Fruit fly (Drosophila melanogaster) whole organism, prepupa: ENCODE measurements around the gene CG6178.
A peak's percentile ranks its signal among the peaks of the same experiment; 100 is the strongest.

Experiments used
- Blimp-1 ChIP-seq: fragments of 200-800 bp; sonication (Bioruptor generic); optimal IDR thresholded peaks from 3 replicates; lab custom pipeline; 2017; ENCODE audit warnings: missing biosample characterization, missing genetic modification characterization, mild to moderate bottlenecking, moderate library complexity, missing genetic modification reagents
- CG10669 ChIP-seq: fragments of 200-800 bp; sonication (Bioruptor generic); optimal IDR thresholded peaks from 3 replicates; lab custom pipeline; 2018; ENCODE audit warnings: missing biosample characterization, mild to moderate bottlenecking, missing genetic modification characterization, moderate library complexity
- CG11294 ChIP-seq: fragments of 200-800 bp; sonication (Bioruptor generic); IDR thresholded peaks from 2 replicates; pipeline ENCODE4 v1.3.6; 2022; ENCODE audit warnings: missing biosample characterization, missing genetic modification characterization
- CG1621 ChIP-seq: fragments of 200-800 bp; sonication (Bioruptor generic); optimal IDR thresholded peaks from 3 replicates; lab custom pipeline; 2018; ENCODE audit warnings: missing biosample characterization, mild to moderate bottlenecking, missing genetic modification characterization
- CG3032 ChIP-seq: fragments of 200-800 bp; optimal IDR thresholded peaks from 2 replicates; lab custom pipeline; 2019; ENCODE audit warnings: missing biosample characterization, mild to moderate bottlenecking, missing genetic modification characterization, moderate library complexity
- CG31627 ChIP-seq: fragments of 200-800 bp; sonication (Bioruptor generic); optimal IDR thresholded peaks from 3 replicates; lab custom pipeline; 2016; ENCODE audit warnings: missing biosample characterization, missing genetic modification characterization
- CG3919 ChIP-seq: fragments of 200-800 bp; sonication (Bioruptor generic); optimal IDR thresholded peaks from 3 replicates; lab custom pipeline; 2016; ENCODE audit warnings: missing biosample characterization, missing genetic modification characterization
- CG6163 ChIP-seq: fragments of 200-800 bp; sonication (Bioruptor generic); IDR thresholded peaks from 3 replicates; pipeline ENCODE4 v1.3.6; 2022; ENCODE audit warnings: missing biosample characterization, missing genetic modification characterization
- CG6276 ChIP-seq: fragments of 200-800 bp; sonication (Bioruptor generic); optimal IDR thresholded peaks from 2 replicates; lab custom pipeline; 2017; ENCODE audit warnings: missing biosample characterization, mild to moderate bottlenecking, missing genetic modification characterization
- CG6792 ChIP-seq: fragments of 200-800 bp; sonication (Bioruptor generic); optimal IDR thresholded peaks from 3 replicates; lab custom pipeline; 2016; ENCODE audit warnings: missing biosample characterization, missing genetic modification characterization
- CG6854 ChIP-seq: fragments of 200-800 bp; sonication (Bioruptor generic); optimal IDR thresholded peaks from 2 replicates; lab custom pipeline; 2017; ENCODE audit warnings: missing biosample characterization, mild to moderate bottlenecking, missing genetic modification characterization
- CG8119 ChIP-seq: fragments of 200-800 bp; sonication (Bioruptor generic); IDR thresholded peaks from 3 replicates; pipeline ENCODE4 v1.3.6; 2022; ENCODE audit warnings: missing biosample characterization, missing genetic modification characterization
- Eip75B ChIP-seq: fragments of 200-800 bp; sonication (Bioruptor generic); optimal IDR thresholded peaks from 3 replicates; lab custom pipeline; 2016; ENCODE audit warnings: missing biosample characterization, missing genetic modification characterization
- Hr38 ChIP-seq: sonication (Bioruptor generic); optimal IDR thresholded peaks from 2 replicates; lab custom pipeline; 2016; ENCODE audit warnings: missing biosample characterization, missing genetic modification characterization
- Hr4 ChIP-seq: fragments of 200-800 bp; sonication (Bioruptor generic); optimal IDR thresholded peaks from 3 replicates; lab custom pipeline; 2016; ENCODE audit warnings: missing biosample characterization, missing genetic modification characterization
- Met ChIP-seq: fragments of 200-800 bp; sonication (Bioruptor generic); optimal IDR thresholded peaks from 3 replicates; lab custom pipeline; 2016; ENCODE audit warnings: missing biosample characterization, missing genetic modification characterization
- Sox102F ChIP-seq: fragments of 200-800 bp; sonication (Bioruptor generic); optimal IDR thresholded peaks from 2 replicates; lab custom pipeline; 2016; ENCODE audit warnings: missing biosample characterization, mild to moderate bottlenecking, missing genetic modification characterization
- acj6 ChIP-seq: fragments of 200-800 bp; sonication (Bioruptor generic); optimal IDR thresholded peaks from 3 replicates; lab custom pipeline; 2016; ENCODE audit warnings: missing biosample characterization, missing genetic modification characterization
- cyc ChIP-seq: fragments of 200-800 bp; sonication (Bioruptor generic); optimal IDR thresholded peaks from 3 replicates; lab custom pipeline; 2016; ENCODE audit warnings: missing biosample characterization, missing genetic modification characterization
- dac ChIP-seq: fragments of 200-800 bp; sonication (Bioruptor generic); optimal IDR thresholded peaks from 2 replicates; lab custom pipeline; 2017; ENCODE audit warnings: missing biosample characterization, mild to moderate bottlenecking, missing genetic modification characterization
- dsx ChIP-seq: fragments of 200-800 bp; optimal IDR thresholded peaks from 3 replicates; lab custom pipeline; 2019; ENCODE audit warnings: missing biosample characterization, mild to moderate bottlenecking, missing genetic modification characterization, moderate library complexity; ENCODE audit not compliant: poor library complexity, severe bottlenecking
- esn ChIP-seq: fragments of 200-800 bp; sonication (Bioruptor generic); optimal IDR thresholded peaks from 2 replicates; lab custom pipeline; 2016; ENCODE audit warnings: missing biosample characterization, mild to moderate bottlenecking, missing genetic modification characterization, moderate library complexity
- fd59A ChIP-seq: fragments of 200-800 bp; sonication (Bioruptor generic); optimal IDR thresholded peaks from 2 replicates; lab custom pipeline; 2017; ENCODE audit warnings: missing biosample characterization, mild to moderate bottlenecking, missing genetic modification characterization, missing genetic modification reagents
- fkh ChIP-seq: fragments of 200-800 bp; sonication (Bioruptor generic); optimal IDR thresholded peaks from 3 replicates; lab custom pipeline; 2017; ENCODE audit warnings: missing biosample characterization, mild to moderate bottlenecking, missing genetic modification characterization, moderate library complexity
- ss ChIP-seq, 2 experiments: fragments of 200-800 bp; sonication (Bioruptor generic); optimal IDR thresholded peaks; 2 replicates in 1 of 2; 3 replicates in 1 of 2; lab custom pipeline; 2017 to 2018; ENCODE audit warnings: mild to moderate bottlenecking in 2 of 2, missing biosample characterization in 2 of 2, missing genetic modification characterization in 2 of 2, moderate library complexity in 1 of 2
- svp ChIP-seq: fragments of 200-800 bp; sonication (Bioruptor generic); peaks from one replicate; lab custom pipeline; 2016; ENCODE audit warnings: missing biosample characterization, missing genetic modification characterization
- topi ChIP-seq: fragments of 200-800 bp; sonication (Bioruptor generic); optimal IDR thresholded peaks from 3 replicates; lab custom pipeline; 2016; ENCODE audit warnings: missing biosample characterization, missing genetic modification characterization
- vri ChIP-seq: fragments of 200-800 bp; sonication (Bioruptor generic); optimal IDR thresholded peaks from 3 replicates; lab custom pipeline; 2016; ENCODE audit warnings: missing biosample characterization, mild to moderate bottlenecking, missing genetic modification characterization

The CG6178 gene

dm6 chr3R:24121669-24122068 is 30.5 kb upstream of the CG6178 start:
- TF ChIP-seq CG10669 (GFP tag; lab: Kevin White, UChicago) (no peak), svp (GFP tag; lab: Kevin White, UChicago) (peak; percentile 91), Hr38 (no peak)

dm6 chr3R:24122369-24122768 is 29.8 kb upstream of the CG6178 start:
- TF ChIP-seq svp (GFP tag; lab: Kevin White, UChicago) (peak; percentile 95), CG31627 (GFP tag; lab: Kevin White, UChicago) (no peak)
- TF ChIP-seq, all 60 proteins: peak for 1

- TF ChIP-seq fd59A, result no peak
- no peak for TF ChIP-seq acj6
- no peak for TF ChIP-seq CG3919
- TF ChIP-seq CG8119, result no peak
- TF ChIP-seq Eip75B (GFP tag; lab: Kevin White, UChicago), result no peak
- TF ChIP-seq Met (GFP tag; lab: Kevin White, UChicago), result no peak
- no peak for TF ChIP-seq Hr4 (GFP tag; lab: Kevin White, UChicago)
- no peak for TF ChIP-seq vri (GFP tag; lab: Kevin White, UChicago)
These were observed 22.1 kb upstream of the CG6178 start, which contains the start of the genes GatB and Tsc1 for dm6 chr3R:24130080-24130479. GatB (minus strand) TSS chr3R:24130255. Tsc1 (plus strand) TSS chr3R:24130307.

dm6 chr3R:24134580-24134979 is 17.6 kb upstream of the CG6178 start, which contains the start of gene Sec10:
Sec10 (plus strand) TSS chr3R:24134831.
- TF ChIP-seq CG11294 (GFP tag; lab: Robert Waterston, UW) (no peak), CG3032 (tag; lab: Kevin White, UChicago) (no peak), CG6276 (GFP tag; lab: Kevin White, UChicago) (no peak), dsx (GFP tag; lab: Kevin White, UChicago) (no peak), CG1621 (tag; lab: Kevin White, UChicago) (no peak), dac (GFP tag; lab: Kevin White, UChicago) (no peak), Hr38 (no peak), fkh (GFP tag; lab: Kevin White, UChicago) (peak; percentile 95), CG6792 (GFP tag; lab: Kevin White, UChicago) (no peak), vri (GFP tag; lab: Kevin White, UChicago) (no peak), CG8119 (no peak), ss (GFP tag; optimal IDR thresholded peaks at IDR 0.05; lab: Kevin White, UChicago) (no peak), Met (GFP tag; lab: Kevin White, UChicago) (no peak), CG6854 (GFP tag; lab: Kevin White, UChicago) (peak; percentile 34), Sox102F (GFP tag; lab: Kevin White, UChicago) (no peak), esn (peak; percentile 11), topi (GFP tag; lab: Kevin White, UChicago) (no peak), CG10669 (GFP tag; lab: Kevin White, UChicago) (no peak)

dm6 chr3R:24137311-24137945 is 14.7 kb upstream of the CG6178 start, which contains the start of gene Npc2f:
Npc2f (plus strand) TSS chr3R:24137895.
- TF ChIP-seq cyc, result no peak
- TF ChIP-seq svp (GFP tag; lab: Kevin White, UChicago), result peak; percentile 96
- peak; percentile 22 for TF ChIP-seq vri (GFP tag; lab: Kevin White, UChicago)

- TF ChIP-seq Blimp-1 (GFP tag; lab: Kevin White, UChicago) (no peak), svp (GFP tag; lab: Kevin White, UChicago) (peak; percentile 63), vri (GFP tag; lab: Kevin White, UChicago) (peak; percentile 28), fkh (GFP tag; lab: Kevin White, UChicago) (peak; percentile 55), CG6163 (GFP tag; lab: Robert Waterston, UW) (no peak)
- TF ChIP-seq, all 60 proteins: peak for 3
These were observed 13.4 kb upstream of the CG6178 start for dm6 chr3R:24138478-24139455.
